Fruit fly (Drosophila melanogaster): ENCODE data around the gene CG2211.
A peak's percentile ranks its signal among the peaks of the same experiment; 100 is the strongest.

CG2211 gene

dm6 chr3L:1335989-1336961 lies 1.1 kb upstream of the CG2211 start (continued):
- TF ChIP-seq Atf6 (GFP tag; IDR thresholded peaks at IDR 0.05) (peak; percentile 26; the same call in 1 of the 2 replicates), Trl (optimal IDR thresholded peaks at IDR 0.05) (peak in 1 of 2 experiments; percentile 3), Trl (GFP tag; optimal IDR thresholded peaks at IDR 0.05) (no peak), Stat92E (GFP tag; optimal IDR thresholded peaks at IDR 0.05) (no peak), CG9727 (GFP tag; optimal IDR thresholded peaks at IDR 0.05) (peak; percentile 7), ham (GFP tag; IDR thresholded peaks at IDR 0.05) (no peak), CG7745 (tag; optimal IDR thresholded peaks at IDR 0.05) (no peak), CG11085 (GFP tag; IDR thresholded peaks at IDR 0.05) (no peak), Elba2 (GFP tag; optimal IDR thresholded peaks at IDR 0.05) (no peak), sens (GFP tag) (peak; percentile 35), CG11696 (GFP tag; IDR thresholded peaks at IDR 0.05) (peak; percentile 91), CG9932 (GFP tag; IDR thresholded peaks at IDR 0.05) (peak; percentile 30; the same call in 1 of the 2 replicates), CG5245 (GFP tag; optimal IDR thresholded peaks at IDR 0.05) (no peak), HLH3B (GFP tag; IDR thresholded peaks at IDR 0.05) (0 out of 2 replicates have a peak, but pooled peaks have one; percentile 5), PHDP (tag; optimal IDR thresholded peaks at IDR 0.05) (peak; percentile 22), cg (GFP tag; optimal IDR thresholded peaks at IDR 0.05) (peak; percentile 26), Hr78 (GFP tag; optimal IDR thresholded peaks at IDR 0.05) (peak in 1 of 2 experiments; percentile 17), Pdp1 (GFP tag; optimal IDR thresholded peaks at IDR 0.05) (peak in 1 of 2 experiments; percentile 62), cwo (GFP tag; optimal IDR thresholded peaks at IDR 0.05) (peak; percentile 80), nmo (GFP tag; optimal IDR thresholded peaks at IDR 0.05) (no peak), dysf (GFP tag; IDR thresholded peaks at IDR 0.05) (0 out of 3 replicates have a peak, but pooled peaks have one; percentile 22), hkb (optimal IDR thresholded peaks at IDR 0.05) (no peak), hkb (GFP tag; IDR thresholded peaks at IDR 0.05) (peak; percentile 27; the same call in 1 of the 2 replicates), CG3281 (GFP tag; optimal IDR thresholded peaks at IDR 0.05) (peak; percentile 9), dimm (GFP tag; IDR thresholded peaks at IDR 0.05) (no peak), Ets65A (GFP tag) (peak; percentile 77), mirr (GFP tag; optimal IDR thresholded peaks at IDR 0.05) (peak; percentile 74), lbe (GFP tag; optimal IDR thresholded peaks at IDR 0.05) (peak; percentile 48), CG7556 (GFP tag; optimal IDR thresholded peaks at IDR 0.05) (peak; percentile 7), phol (tag; optimal IDR thresholded peaks at IDR 0.05) (no peak), stc (GFP tag; IDR thresholded peaks at IDR 0.05) (peak; percentile 47; the same call in 1 of the 2 replicates), sd (tag; optimal IDR thresholded peaks at IDR 0.05) (peak; percentile 89), CG10321 (GFP tag; IDR thresholded peaks at IDR 0.05) (peak; percentile 24; the same call in 1 of the 2 replicates), pan (optimal IDR thresholded peaks at IDR 0.05) (no peak), pan (GFP tag; optimal IDR thresholded peaks at IDR 0.05 in 1 of 2, IDR thresholded peaks at IDR 0.05 in 1 of 2) (peak in 1 of 2 experiments; percentile 22), lab (GFP tag; optimal IDR thresholded peaks at IDR 0.05) (peak; percentile 47), CG11247 (GFP tag; IDR thresholded peaks at IDR 0.05) (no peak), CG6813 (GFP tag; optimal IDR thresholded peaks at IDR 0.05) (no peak), Meics (GFP tag; optimal IDR thresholded peaks at IDR 0.05) (peak; percentile 38), tll (GFP tag; optimal IDR thresholded peaks at IDR 0.05) (peak in 1 of 2 experiments; percentile 43), CG12659 (GFP tag; optimal IDR thresholded peaks at IDR 0.05) (no peak), Side (GFP tag; optimal IDR thresholded peaks at IDR 0.05) (no peak), CG8281 (tag; optimal IDR thresholded peaks at IDR 0.05) (no peak), MBD-R2 (GFP tag; IDR thresholded peaks at IDR 0.05) (peak; percentile 36; the same call in 1 of the 2 replicates), Dbx (GFP tag; IDR thresholded peaks at IDR 0.05) (0 out of 3 replicates have a peak, but pooled peaks have one; percentile 26), CG10543 (GFP tag; optimal IDR thresholded peaks at IDR 0.05) (peak; percentile 41), ci (GFP tag; IDR thresholded peaks at IDR 0.05) (0 out of 3 replicates have a peak, but pooled peaks have one; percentile 37)

All from whole organism, embryonic.